Fruit fly (Drosophila melanogaster) whole organism, embryonic: ENCODE measurements around the gene slp1.

Source experiments
- Ada2b ChIP-seq: fragments of 200-800 bp; sonication (Bioruptor generic); IDR thresholded peaks from 2 replicates; pipeline ENCODE4 v1.3.6; 2022; ENCODE audit warnings: missing biosample characterization, missing genetic modification characterization
- Asciz ChIP-seq: fragments of 200-800 bp; sonication (Bioruptor generic); optimal IDR thresholded peaks from 2 replicates; lab custom pipeline; 2017; ENCODE audit warnings: missing biosample characterization, mild to moderate bottlenecking, missing genetic modification characterization, missing genetic modification reagents
- Awh ChIP-seq: fragments of 200-800 bp; sonication (Bioruptor generic); IDR thresholded peaks from 2 replicates; pipeline ENCODE4, ENCODE4 v1.3.6; 2022; ENCODE audit warnings: missing biosample characterization, missing genetic modification characterization
- Blimp-1 ChIP-seq: fragments of 200-800 bp; sonication (Bioruptor generic); optimal IDR thresholded peaks from 3 replicates; lab custom pipeline; 2018; ENCODE audit warnings: missing biosample characterization, missing genetic modification characterization, mild to moderate bottlenecking, moderate library complexity, missing genetic modification reagents
- CG10267 ChIP-seq: fragments of 200-800 bp; sonication (Bioruptor generic); optimal IDR thresholded peaks from 2 replicates; lab custom pipeline; 2018; ENCODE audit warnings: missing biosample characterization, mild to moderate bottlenecking, missing genetic modification characterization, moderate library complexity
- CG12155 ChIP-seq: fragments of 200-800 bp; sonication (Bioruptor generic); optimal IDR thresholded peaks from 3 replicates; lab custom pipeline; 2016; ENCODE audit warnings: missing biosample characterization, missing genetic modification characterization
- CG13624 ChIP-seq: fragments of 200-800 bp; sonication (Bioruptor generic); optimal IDR thresholded peaks from 2 replicates; lab custom pipeline; 2016; ENCODE audit warnings: missing biosample characterization, missing genetic modification characterization
- CG14441 ChIP-seq: fragments of 200-800 bp; sonication (Bioruptor generic); IDR thresholded peaks from 2 replicates; pipeline ENCODE4 v1.3.6; 2022; ENCODE audit warnings: missing biosample characterization, missing genetic modification characterization
- CG15269 ChIP-seq: fragments of 200-800 bp; sonication (Bioruptor generic); optimal IDR thresholded peaks from 2 replicates; lab custom pipeline; 2018; ENCODE audit warnings: missing biosample characterization, mild to moderate bottlenecking, missing genetic modification characterization, moderate library complexity
- CG15479 ChIP-seq: fragments of 200-800 bp; sonication (Bioruptor generic); optimal IDR thresholded peaks from 3 replicates; lab custom pipeline; 2019; ENCODE audit warnings: missing biosample characterization, mild to moderate bottlenecking, missing genetic modification characterization, moderate library complexity
- CG1603 ChIP-seq: fragments of 200-800 bp; sonication (Bioruptor generic); optimal IDR thresholded peaks from 2 replicates; lab custom pipeline; 2019; ENCODE audit warnings: missing biosample characterization, mild to moderate bottlenecking, missing genetic modification characterization, moderate library complexity
- CG18476 ChIP-seq: fragments of 200-800 bp; sonication (Bioruptor generic); optimal IDR thresholded peaks from 2 replicates; lab custom pipeline; 2016; ENCODE audit warnings: missing biosample characterization, mild to moderate bottlenecking, missing genetic modification characterization
- CG18764 ChIP-seq: fragments of 200-800 bp; sonication (Bioruptor generic); optimal IDR thresholded peaks from 3 replicates; lab custom pipeline; 2016; ENCODE audit warnings: missing biosample characterization, missing genetic modification characterization
- CG33557 ChIP-seq: fragments of 200-800 bp; sonication (Bioruptor generic); optimal IDR thresholded peaks from 2 replicates; lab custom pipeline; 2019; ENCODE audit warnings: missing biosample characterization, mild to moderate bottlenecking, missing genetic modification characterization, moderate library complexity
- CG3726 ChIP-seq: fragments of 200-800 bp; sonication (Bioruptor generic); IDR thresholded peaks from 3 replicates; pipeline ENCODE4, ENCODE4 v1.3.6; 2022; ENCODE audit warnings: missing biosample characterization, missing genetic modification characterization
- CG5953 ChIP-seq: fragments of 200-800 bp; sonication (Bioruptor generic); IDR thresholded peaks from 2 replicates; pipeline ENCODE4 v1.3.6; 2022; ENCODE audit warnings: missing biosample characterization, missing genetic modification characterization
- CG6175 ChIP-seq: fragments of 200-800 bp; sonication (Bioruptor generic); IDR thresholded peaks from 3 replicates; pipeline ENCODE4 v1.3.6; 2022; ENCODE audit warnings: missing biosample characterization, missing genetic modification characterization
- CG7556 ChIP-seq: fragments of 200-800 bp; sonication (Bioruptor generic); optimal IDR thresholded peaks from 2 replicates; lab custom pipeline; 2017; ENCODE audit warnings: missing biosample characterization, mild to moderate bottlenecking, missing genetic modification characterization
- CG7928 ChIP-seq: fragments of 200-800 bp; sonication (Bioruptor generic); optimal IDR thresholded peaks from 2 replicates; lab custom pipeline; 2017; ENCODE audit warnings: missing biosample characterization, mild to moderate bottlenecking, missing genetic modification characterization
- CG8478 ChIP-seq: fragments of >200 bp; optimal IDR thresholded peaks from 2 replicates; lab custom pipeline; 2018
- CG9727 ChIP-seq: fragments of 200-800 bp; sonication (Bioruptor generic); optimal IDR thresholded peaks from 3 replicates; lab custom pipeline; 2017; ENCODE audit warnings: missing biosample characterization, mild to moderate bottlenecking, missing genetic modification characterization
- D19A ChIP-seq: fragments of 200-800 bp; optimal IDR thresholded peaks from 3 replicates; lab custom pipeline; 2019; ENCODE audit warnings: missing biosample characterization, mild to moderate bottlenecking, missing genetic modification characterization, moderate library complexity
- Hr39 ChIP-seq: fragments of >200 bp; optimal IDR thresholded peaks from 2 replicates; lab custom pipeline; 2017
- Med ChIP-seq: fragments of 200-800 bp; sonication (Bioruptor generic); peaks from one replicate; lab custom pipeline; 2016; ENCODE audit warnings: missing biosample characterization, missing genetic modification characterization, mild to moderate bottlenecking, inconsistent platforms, moderate library complexity
- Nf-YC ChIP-seq: fragments of 200-800 bp; optimal IDR thresholded peaks from 3 replicates; lab custom pipeline; 2019; ENCODE audit warnings: missing biosample characterization, mild to moderate bottlenecking, missing genetic modification characterization, moderate library complexity
- PHDP ChIP-seq: fragments of 200-800 bp; sonication (Bioruptor generic); optimal IDR thresholded peaks from 3 replicates; lab custom pipeline; 2018; ENCODE audit warnings: missing biosample characterization, mild to moderate bottlenecking, missing genetic modification characterization, moderate library complexity
- Rfx ChIP-seq: fragments of 200-800 bp; sonication (Bioruptor generic); IDR thresholded peaks from 2 replicates; pipeline ENCODE4 v1.3.6; 2022; ENCODE audit warnings: missing biosample characterization, missing genetic modification characterization
- Rx ChIP-seq: fragments of 200-800 bp; sonication (Bioruptor generic); IDR thresholded peaks from 2 replicates; pipeline ENCODE4 v1.3.6; 2022; ENCODE audit warnings: missing biosample characterization, missing genetic modification characterization
- Sox102F ChIP-seq: fragments of 200-800 bp; sonication (Bioruptor generic); optimal IDR thresholded peaks from 2 replicates; lab custom pipeline; 2018; ENCODE audit warnings: missing biosample characterization, mild to moderate bottlenecking, missing genetic modification characterization, moderate library complexity
- Sry-β ChIP-seq: fragments of 200-800 bp; sonication (Bioruptor generic); optimal IDR thresholded peaks from 2 replicates; lab custom pipeline; 2018; ENCODE audit warnings: missing biosample characterization, mild to moderate bottlenecking, missing genetic modification characterization, moderate library complexity
- abd-A ChIP-seq: fragments of 200-800 bp; sonication (Bioruptor generic); optimal IDR thresholded peaks from 3 replicates; lab custom pipeline; 2019; ENCODE audit warnings: missing biosample characterization, mild to moderate bottlenecking, missing genetic modification characterization, moderate library complexity
- bsh ChIP-seq, 2 experiments: fragments of 200-800 bp; sonication (Bioruptor generic); optimal IDR thresholded peaks; 2 replicates each; lab custom pipeline; 2017 to 2018; ENCODE audit warnings: mild to moderate bottlenecking in 2 of 2, missing biosample characterization in 2 of 2, missing genetic modification characterization in 2 of 2, moderate library complexity in 1 of 2
- dan ChIP-seq: fragments of 200-800 bp; sonication (Bioruptor generic); IDR thresholded peaks from 2 replicates; pipeline ENCODE4 v1.3.6; 2022; ENCODE audit warnings: missing biosample characterization, missing genetic modification characterization
- disco-r ChIP-seq: fragments of 200-800 bp; sonication (Bioruptor generic); optimal IDR thresholded peaks from 2 replicates; lab custom pipeline; 2016; ENCODE audit warnings: missing biosample characterization, missing genetic modification characterization
- dmrt11E ChIP-seq: fragments of 200-800 bp; sonication (Bioruptor generic); optimal IDR thresholded peaks from 3 replicates; lab custom pipeline; 2018; ENCODE audit warnings: missing biosample characterization, mild to moderate bottlenecking, missing genetic modification characterization, moderate library complexity
- dysf ChIP-seq: fragments of 200-800 bp; sonication (Bioruptor generic); IDR thresholded peaks from 3 replicates; pipeline ENCODE4 v1.3.6; 2022; ENCODE audit warnings: missing biosample characterization, missing genetic modification characterization
- en ChIP-seq: fragments of 200-800 bp; sonication (Bioruptor generic); optimal IDR thresholded peaks from 2 replicates; lab custom pipeline; 2016; ENCODE audit warnings: missing biosample characterization, missing genetic modification characterization
- fd64A ChIP-seq: fragments of 200-800 bp; sonication (Bioruptor generic); optimal IDR thresholded peaks from 3 replicates; lab custom pipeline; 2018; ENCODE audit warnings: missing biosample characterization, mild to moderate bottlenecking, missing genetic modification characterization
- grau ChIP-seq: fragments of 200-800 bp; optimal IDR thresholded peaks from 3 replicates; lab custom pipeline; 2019; ENCODE audit warnings: missing biosample characterization, mild to moderate bottlenecking, missing genetic modification characterization, moderate library complexity
- gsb ChIP-seq: fragments of 200-800 bp; sonication (Bioruptor generic); IDR thresholded peaks from 2 replicates; pipeline ENCODE4 v1.3.6; 2022; ENCODE audit warnings: missing biosample characterization, missing genetic modification characterization
- ind ChIP-seq: fragments of 200-800 bp; sonication (Bioruptor generic); optimal IDR thresholded peaks from 3 replicates; lab custom pipeline; 2016; ENCODE audit warnings: missing biosample characterization, missing genetic modification characterization
- nom ChIP-seq: fragments of 200-800 bp; sonication (Bioruptor generic); optimal IDR thresholded peaks from 2 replicates; lab custom pipeline; 2017; ENCODE audit warnings: missing biosample characterization, missing genetic modification characterization, mild to moderate bottlenecking, moderate library complexity, missing genetic modification reagents
- row ChIP-seq: fragments of 200-800 bp; sonication (Bioruptor generic); IDR thresholded peaks from 3 replicates; pipeline ENCODE4 v1.3.6; 2022; ENCODE audit warnings: missing biosample characterization, missing genetic modification characterization
- sens ChIP-seq: fragments of 200-800 bp; sonication (Bioruptor generic); peaks from one replicate; lab custom pipeline; 2016; ENCODE audit warnings: missing biosample characterization, missing genetic modification characterization
- tll ChIP-seq, 2 experiments: fragments of 200-800 bp in 1 of 2; fragments of >200 bp in 1 of 2; sonication (Bioruptor generic) in 1 of 2; optimal IDR thresholded peaks; 2 replicates each; lab custom pipeline; 2017 to 2019; ENCODE audit warnings: missing biosample characterization in 2 of 2, missing genetic modification characterization in 2 of 2, mild to moderate bottlenecking in 1 of 2, moderate library complexity in 1 of 2
- twi ChIP-seq: fragments of 200-800 bp; optimal IDR thresholded peaks from 2 replicates; lab custom pipeline; 2019; ENCODE audit warnings: missing biosample characterization, mild to moderate bottlenecking, missing genetic modification characterization, moderate library complexity
- zen ChIP-seq: fragments of 200-800 bp; sonication (Bioruptor generic); optimal IDR thresholded peaks from 3 replicates; lab custom pipeline; 2018; ENCODE audit warnings: missing biosample characterization, mild to moderate bottlenecking, missing genetic modification characterization, moderate library complexity

slp1 gene

DNA sequence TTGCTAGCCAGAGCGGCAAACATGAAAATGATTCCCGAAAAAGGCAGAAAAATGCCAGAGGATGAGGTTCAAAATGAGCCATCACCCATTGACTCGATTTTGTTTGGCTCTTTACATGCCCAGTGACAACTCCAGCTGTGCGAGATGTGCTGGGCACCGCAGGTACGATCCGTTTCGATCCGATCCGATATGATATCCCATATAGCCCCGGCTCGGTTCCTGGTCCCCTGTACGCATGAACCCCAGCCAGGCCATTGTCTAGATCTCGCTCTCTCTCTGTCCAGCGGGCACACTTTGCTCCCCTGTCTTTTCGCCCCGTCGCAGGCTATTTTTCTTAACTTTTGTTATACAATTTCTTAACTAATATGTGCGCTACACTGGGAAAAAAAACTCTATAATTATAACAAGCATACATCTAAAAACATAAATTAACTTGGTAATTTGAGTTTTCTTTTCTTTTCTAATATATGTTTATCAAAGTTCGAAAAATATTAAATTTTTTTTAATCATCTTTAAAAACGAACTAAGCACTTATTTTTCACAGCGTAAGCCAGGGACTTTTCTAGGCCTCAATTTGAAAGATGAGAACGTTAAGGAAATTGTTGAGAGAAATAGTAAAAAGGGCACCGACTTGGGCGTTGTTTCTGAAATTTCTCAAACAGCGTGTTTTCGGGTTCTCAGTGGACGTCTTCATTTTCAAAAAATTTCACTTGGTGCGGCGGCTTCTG lies 2.1 kb downstream of the slp1 start (continued):
- TF ChIP-seq Med (GFP tag; lab: Kevin White, UChicago) (peak; percentile 75), Rx (GFP tag; lab: Robert Waterston, UW) (no peak)
- TF ChIP-seq, all 482 proteins: peak for 210

- TF ChIP-seq tll (GFP tag; optimal IDR thresholded peaks at IDR 0.05; lab: Kevin White, UChicago) (peak in 1 of 2 experiments; percentile 75), CG15479 (GFP tag; lab: Kevin White, UChicago) (peak; percentile 58), CG5953 (no peak), CG14441 (GFP tag; lab: Robert Waterston, UW) (no peak), zen (tag; lab: Kevin White, UChicago) (peak; percentile 23)
Measured at dm6 chr2L:3829220-3829619, 3.7 kb downstream of the slp1 start.

dm6 chr2L:3831694-3832093 lies 6.2 kb downstream of the slp1 start:
- TF ChIP-seq CG12155 (GFP tag; lab: Kevin White, UChicago) (no peak), sens (GFP tag; lab: Kevin White, UChicago) (peak; percentile 75), Asciz (GFP tag; lab: Kevin White, UChicago) (no peak), gsb (no peak), CG18764 (GFP tag; lab: Kevin White, UChicago) (no peak), PHDP (tag; lab: Kevin White, UChicago) (no peak), Sox102F (GFP tag; lab: Kevin White, UChicago) (peak; percentile 21), CG18476 (GFP tag; lab: Kevin White, UChicago) (no peak), Nf-YC (no peak), bsh (GFP tag; optimal IDR thresholded peaks at IDR 0.05; lab: Kevin White, UChicago) (peak in 1 of 2 experiments; percentile 17), Awh (GFP tag; lab: Robert Waterston, UW) (no peak), CG3726 (GFP tag; lab: Robert Waterston, UW) (no peak), CG13624 (no peak), Ada2b (GFP tag; lab: Robert Waterston, UW) (no peak), CG1603 (no peak), Rfx (GFP tag; lab: Robert Waterston, UW) (peak; percentile 19; the same call in 1 of the 2 replicates), dmrt11E (peak; percentile 8), row (peak; percentile 21; the same call in 1 of the 3 replicates), D19A (tag; lab: Kevin White, UChicago) (peak; percentile 95), fd64A (GFP tag; lab: Kevin White, UChicago) (no peak), Hr39 (lab: Kevin White, UChicago) (no peak), ind (GFP tag; lab: Kevin White, UChicago) (no peak), CG7556 (GFP tag; lab: Kevin White, UChicago) (no peak), Sry-β (no peak), CG6175 (no peak), twi (tag; lab: Kevin White, UChicago) (no peak), CG8478 (lab: Kevin White, UChicago) (no peak), CG33557 (no peak), CG7928 (GFP tag; lab: Kevin White, UChicago) (no peak), en (GFP tag; lab: Kevin White, UChicago) (no peak), CG15269 (tag; lab: Kevin White, UChicago) (no peak), CG10267 (tag; lab: Kevin White, UChicago) (no peak), nom (GFP tag; lab: Kevin White, UChicago) (no peak), grau (tag; lab: Kevin White, UChicago) (peak; percentile 35), dan (GFP tag; lab: Robert Waterston, UW) (no peak), Blimp-1 (GFP tag; lab: Kevin White, UChicago) (no peak), disco-r (GFP tag; lab: Kevin White, UChicago) (no peak), CG9727 (no peak), dysf (peak; percentile 5; the same call in 1 of the 3 replicates), abd-A (tag; lab: Kevin White, UChicago) (no peak)
